Fruit fly (Drosophila melanogaster): Measurements from ENCODE around the gene Dbct.

The Dbct gene

dm6 chrX:15043700-15044225 lies 42.2 kb upstream of the Dbct start, which contains the start of gene CG5541 (continued):
- TF ChIP-seq otp (GFP tag; IDR thresholded peaks at IDR 0.05): no peak
- no peak for TF ChIP-seq Vsx1 (GFP tag; optimal IDR thresholded peaks at IDR 0.05)
- no peak for TF ChIP-seq ERR (GFP tag; optimal IDR thresholded peaks at IDR 0.05)
- no peak for TF ChIP-seq bcd (GFP tag; optimal IDR thresholded peaks at IDR 0.05)
- TF ChIP-seq CG17829 (tag; optimal IDR thresholded peaks at IDR 0.05): no peak
- no peak for TF ChIP-seq CG15479 (GFP tag; optimal IDR thresholded peaks at IDR 0.05)
- TF ChIP-seq HLH54F (GFP tag; optimal IDR thresholded peaks at IDR 0.05): no peak
- peak; percentile 32 for TF ChIP-seq CG2678 (tag; optimal IDR thresholded peaks at IDR 0.05)
- no peak for TF ChIP-seq CG10209 (GFP tag; optimal IDR thresholded peaks at IDR 0.05)
- no peak for TF ChIP-seq Gug (GFP tag; IDR thresholded peaks at IDR 0.05)
- TF ChIP-seq Dip2 (GFP tag; IDR thresholded peaks at IDR 0.05): no peak
- TF ChIP-seq Asciz (GFP tag; optimal IDR thresholded peaks at IDR 0.05): no peak
- TF ChIP-seq crol (GFP tag; IDR thresholded peaks at IDR 0.05): no peak
- TF ChIP-seq CG8290 (GFP tag; optimal IDR thresholded peaks at IDR 0.05): no peak
- no peak for TF ChIP-seq CG8290 (tag; optimal IDR thresholded peaks at IDR 0.05)
- TF ChIP-seq Mes4 (GFP tag; optimal IDR thresholded peaks at IDR 0.05): no peak
- no peak for TF ChIP-seq CG14860 (GFP tag; IDR thresholded peaks at IDR 0.05; ENCODE audit: partially characterized antibody)
- TF ChIP-seq Fer1 (GFP tag; optimal IDR thresholded peaks at IDR 0.05): peak; percentile 56
- TF ChIP-seq vvl (GFP tag; IDR thresholded peaks at IDR 0.05): no peak
- TF ChIP-seq Trl (optimal IDR thresholded peaks at IDR 0.05): peak; percentile 42 to 77
- TF ChIP-seq Trl (GFP tag; optimal IDR thresholded peaks at IDR 0.05): no peak
- no peak for TF ChIP-seq Dref (GFP tag; IDR thresholded peaks at IDR 0.05)
- TF ChIP-seq CG7928 (GFP tag; optimal IDR thresholded peaks at IDR 0.05): no peak
- no peak for TF ChIP-seq CG4424 (GFP tag; optimal IDR thresholded peaks at IDR 0.05)
- TF ChIP-seq CG11504 (tag; optimal IDR thresholded peaks at IDR 0.05): no peak
- peak; percentile 8 for TF ChIP-seq CG30403 (GFP tag; optimal IDR thresholded peaks at IDR 0.05)
- TF ChIP-seq al (GFP tag; IDR thresholded peaks at IDR 0.05): 0 out of 2 replicates have a peak, but pooled peaks have one; percentile 17
- TF ChIP-seq odd (GFP tag; optimal IDR thresholded peaks at IDR 0.05): no peak
- TF ChIP-seq Ravus (GFP tag; IDR thresholded peaks at IDR 0.05): no peak
- no peak for TF ChIP-seq Oli (tag; optimal IDR thresholded peaks at IDR 0.05)
- TF ChIP-seq lov (optimal IDR thresholded peaks at IDR 0.05): no peak
- no peak for TF ChIP-seq lov (GFP tag; IDR thresholded peaks at IDR 0.05)
- TF ChIP-seq inv (GFP tag; IDR thresholded peaks at IDR 0.05; ENCODE audit: partially characterized antibody): no peak
- TF ChIP-seq CG12071 (GFP tag; optimal IDR thresholded peaks at IDR 0.05): no peak
- TF ChIP-seq CG1233 (GFP tag; optimal IDR thresholded peaks at IDR 0.05): no peak
- no peak for TF ChIP-seq corto (GFP tag; optimal IDR thresholded peaks at IDR 0.05)
- no peak for TF ChIP-seq D (optimal IDR thresholded peaks at IDR 0.05)
- no peak for TF ChIP-seq D (GFP tag; optimal IDR thresholded peaks at IDR 0.05)
- peak; percentile 58 for TF ChIP-seq Jarid2 (GFP tag; optimal IDR thresholded peaks at IDR 0.05)
- no peak for TF ChIP-seq ab (GFP tag; optimal IDR thresholded peaks at IDR 0.05)
- no peak for TF ChIP-seq onecut (GFP tag; IDR thresholded peaks at IDR 0.05)
- TF ChIP-seq insv (GFP tag; optimal IDR thresholded peaks at IDR 0.05): no peak
- TF ChIP-seq Eip74EF (GFP tag; optimal IDR thresholded peaks at IDR 0.05): no peak
- TF ChIP-seq schlank (tag; optimal IDR thresholded peaks at IDR 0.05): no peak
- TF ChIP-seq croc (GFP tag; conservative IDR thresholded peaks at IDR 0.05): no peak
- no peak for TF ChIP-seq CG8388 (GFP tag; optimal IDR thresholded peaks at IDR 0.05)
- TF ChIP-seq tup (GFP tag; optimal IDR thresholded peaks at IDR 0.05): no peak
- no peak for TF ChIP-seq cas (GFP tag; IDR thresholded peaks at IDR 0.05)
- TF ChIP-seq Atf6 (GFP tag; IDR thresholded peaks at IDR 0.05): no peak
- TF ChIP-seq CG14667 (GFP tag; IDR thresholded peaks at IDR 0.05): no peak
- no peak for TF ChIP-seq hkb (optimal IDR thresholded peaks at IDR 0.05)
- no peak for TF ChIP-seq hkb (GFP tag; IDR thresholded peaks at IDR 0.05)
- 0 out of 3 replicates have a peak, but pooled peaks have one; percentile 19 for TF ChIP-seq CG17361 (GFP tag; IDR thresholded peaks at IDR 0.05)

All from whole organism, embryonic.